Worm (Caenorhabditis elegans) whole organism, early embryonic: ENCODE results near the gene tat-2.

Experiments
- B0310.2 ChIP-seq: sonication (generic microtip); optimal IDR thresholded peaks from 2 replicates; lab custom pipeline; 2016; ENCODE audit warnings: mild to moderate bottlenecking, missing genetic modification characterization, missing compliant biosample characterization
- aly-1 ChIP-seq: sonication (generic microtip); optimal IDR thresholded peaks from 2 replicates; lab custom pipeline; 2016; ENCODE audit warnings: missing genetic modification characterization, missing compliant biosample characterization
- ama-1 ChIP-seq: fragments of 150-350 bp; optimal IDR thresholded peaks from 2 replicates; lab custom pipeline; 2014
- ets-7 ChIP-seq: sonication (generic microtip); optimal IDR thresholded peaks from 2 replicates; lab custom pipeline; 2016; ENCODE audit warnings: missing genotype, missing genetic modification characterization, missing compliant biosample characterization
- flt-1 ChIP-seq: fragments of 200-800 bp; sonication (Bioruptor generic); IDR thresholded peaks from 2 replicates; pipeline ENCODE4 v1.3.6; 2022; ENCODE audit warnings: missing genetic modification characterization, missing compliant biosample characterization
- sea-1 ChIP-seq: fragments of 200-800 bp; sonication (Bioruptor generic); conservative IDR thresholded peaks from 2 replicates; pipeline ENCODE4 v1.3.6; 2022; ENCODE audit warnings: missing genetic modification characterization, missing compliant biosample characterization
- tbx-37 ChIP-seq: fragments of 200-800 bp; sonication (Bioruptor generic); conservative IDR thresholded peaks from 2 replicates; pipeline ENCODE4 v1.3.6; 2022; ENCODE audit warnings: missing genetic modification reagents, missing genetic modification characterization, missing compliant biosample characterization

DNA sequence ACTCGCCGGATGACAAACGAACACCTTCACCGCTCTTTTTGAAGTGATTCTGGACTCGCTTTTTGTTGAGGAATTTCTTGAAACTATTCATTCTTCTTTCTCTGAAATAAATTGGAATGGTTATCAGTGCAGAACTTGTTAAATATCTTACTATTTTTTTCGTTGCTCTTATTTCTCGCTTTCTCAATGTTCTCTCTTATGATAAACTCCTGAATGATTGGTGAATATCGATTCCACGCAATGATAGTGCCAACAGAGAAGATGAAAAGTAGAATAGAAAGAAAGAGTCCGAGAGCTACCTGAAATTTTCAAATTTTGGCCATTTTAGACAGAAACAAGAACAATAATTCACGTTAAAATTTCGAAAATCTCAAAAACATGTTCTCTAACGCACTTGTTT is 37.3 kb downstream of the tat-2 start, which contains the start of gene ubxn-6:
- TF ChIP-seq ets-7 (tag; lab: Kevin White, UChicago) (no peak), flt-1 (GFP tag; lab: Robert Waterston, UW) (no peak), ama-1 (lab: Kevin White, UChicago) (no peak), aly-1 (no peak), sea-1 (GFP tag; lab: Robert Waterston, UW) (no peak), B0310.2 (tag; lab: Kevin White, UChicago) (no peak), tbx-37 (GFP tag; lab: Robert Waterston, UW) (no peak)
